Worm (Caenorhabditis elegans) whole organism, L3 larva: Measurements from ENCODE around the gene R05D3.12.

Source experiments
- R02D3.7 ChIP-seq: fragments of 150-350 bp; optimal IDR thresholded peaks from 2 replicates; lab custom pipeline; 2014; ENCODE audit warnings: missing biosample characterization, missing genetic modification characterization
- ZK546.5 ChIP-seq: sonication (generic microtip); optimal IDR thresholded peaks from 2 replicates; lab custom pipeline; 2017; ENCODE audit warnings: missing biosample characterization, missing genetic modification characterization
- aly-2 ChIP-seq: fragments of 150-350 bp; optimal IDR thresholded peaks from 2 replicates; lab custom pipeline; 2014; ENCODE audit warnings: missing biosample characterization, missing genetic modification characterization
- ama-1 ChIP-seq: fragments of 150-350 bp; optimal IDR thresholded peaks from 2 replicates; lab custom pipeline; 2018
- ceh-16 ChIP-seq: sonication (generic microtip); optimal IDR thresholded peaks from 2 replicates; lab custom pipeline; 2017; ENCODE audit warnings: missing biosample characterization, missing genetic modification characterization
- ceh-28 ChIP-seq: fragments of 150-350 bp; optimal IDR thresholded peaks from 2 replicates; lab custom pipeline; 2014; ENCODE audit warnings: missing biosample characterization, missing genetic modification reagents, missing genetic modification characterization
- ceh-9 ChIP-seq: sonication (generic microtip); optimal IDR thresholded peaks from 2 replicates; lab custom pipeline; 2018; ENCODE audit warnings: missing biosample characterization, missing genetic modification characterization
- daf-12 ChIP-seq: fragments of 150-350 bp; optimal IDR thresholded peaks from 2 replicates; lab custom pipeline; 2014; ENCODE audit warnings: missing biosample characterization, missing genetic modification reagents, missing genetic modification characterization
- egl-27 ChIP-seq: sonication (generic microtip); optimal IDR thresholded peaks from 4 replicates; lab custom pipeline; 2017; ENCODE audit warnings: missing biosample characterization, missing genetic modification reagents, missing genetic modification characterization
- egl-5 ChIP-seq: fragments of 150-350 bp; optimal IDR thresholded peaks from 2 replicates; lab custom pipeline; 2017; ENCODE audit warnings: missing biosample characterization, missing genetic modification reagents, missing genetic modification characterization, inconsistent platforms
- elt-1 ChIP-seq: fragments of 150-350 bp; optimal IDR thresholded peaks from 2 replicates; lab custom pipeline; 2014; ENCODE audit warnings: missing biosample characterization, missing genetic modification characterization
- elt-2 ChIP-seq: sonication (generic microtip); optimal IDR thresholded peaks from 2 replicates; lab custom pipeline; 2016; ENCODE audit warnings: missing genetic modification reagents, mild to moderate bottlenecking, missing genetic modification characterization, missing compliant biosample characterization
- elt-3 ChIP-seq, 3 experiments: fragments of 150-350 bp in 1 of 3; sonication (generic microtip) in 2 of 3; optimal IDR thresholded peaks; 2 replicates in 2 of 3; 4 replicates in 1 of 3; lab custom pipeline; 2014 to 2017; ENCODE audit warnings: missing biosample characterization in 3 of 3, missing genetic modification characterization in 3 of 3
- eor-1 ChIP-seq, 2 experiments: fragments of 150-350 bp; optimal IDR thresholded peaks; 2 replicates each; lab custom pipeline; 2014 to 2018; ENCODE audit warnings: missing biosample characterization in 2 of 2, missing genetic modification characterization in 2 of 2
- fkh-10 ChIP-seq: sonication (generic microtip); optimal IDR thresholded peaks from 2 replicates; lab custom pipeline; 2017; ENCODE audit warnings: missing biosample characterization, missing genetic modification reagents, missing genetic modification characterization
- fkh-2 ChIP-seq: fragments of 150-350 bp; optimal IDR thresholded peaks from 2 replicates; lab custom pipeline; 2014; ENCODE audit warnings: missing biosample characterization, missing genetic modification reagents, missing genetic modification characterization
- fos-1 ChIP-seq: fragments of 150-350 bp; optimal IDR thresholded peaks from 2 replicates; lab custom pipeline; 2014; ENCODE audit warnings: missing biosample characterization, missing genetic modification characterization
- hmg-11 ChIP-seq: sonication (generic microtip); optimal IDR thresholded peaks from 2 replicates; lab custom pipeline; 2016; ENCODE audit warnings: missing genetic modification characterization, missing compliant biosample characterization
- jun-1 ChIP-seq: fragments of 150-350 bp; optimal IDR thresholded peaks from 2 replicates; lab custom pipeline; 2014; ENCODE audit warnings: missing biosample characterization, missing genetic modification reagents, missing genetic modification characterization
- lin-15B ChIP-seq: fragments of 150-350 bp; optimal IDR thresholded peaks from 2 replicates; lab custom pipeline; 2014; ENCODE audit warnings: missing biosample characterization, missing genetic modification characterization
- lin-39 ChIP-seq: fragments of 150-350 bp; optimal IDR thresholded peaks from 2 replicates; lab custom pipeline; 2018; ENCODE audit warnings: missing biosample characterization, missing genetic modification reagents, missing genetic modification characterization
- lsy-12 ChIP-seq: sonication (generic microtip); optimal IDR thresholded peaks from 2 replicates; lab custom pipeline; 2016; ENCODE audit warnings: mild to moderate bottlenecking, missing genetic modification characterization, missing compliant biosample characterization
- mdl-1 ChIP-seq: fragments of 150-350 bp; optimal IDR thresholded peaks from 2 replicates; lab custom pipeline; 2014; ENCODE audit warnings: missing biosample characterization, missing genetic modification characterization
- mml-1 ChIP-seq: fragments of 150-350 bp; sonication (generic microtip); optimal IDR thresholded peaks from 3 replicates; lab custom pipeline; 2014; ENCODE audit warnings: missing biosample characterization, missing genetic modification characterization
- nfya-1 ChIP-seq: sonication (generic microtip); optimal IDR thresholded peaks from 2 replicates; lab custom pipeline; 2017; ENCODE audit warnings: missing genetic modification characterization, mild to moderate bottlenecking, missing compliant biosample characterization, antibody characterized with exemption, moderate library complexity; ENCODE audit not compliant: insufficient read depth
- nhr-11 ChIP-seq: fragments of 150-350 bp; optimal IDR thresholded peaks from 2 replicates; lab custom pipeline; 2014; ENCODE audit warnings: missing biosample characterization, missing genetic modification characterization
- nhr-12 ChIP-seq: fragments of 150-350 bp; optimal IDR thresholded peaks from 2 replicates; lab custom pipeline; 2014; ENCODE audit warnings: missing biosample characterization, missing genetic modification characterization
- nhr-23 ChIP-seq: fragments of 150-350 bp; optimal IDR thresholded peaks from 2 replicates; lab custom pipeline; 2014; ENCODE audit warnings: missing biosample characterization, missing genetic modification reagents, missing genetic modification characterization
- nhr-237 ChIP-seq: fragments of 150-350 bp; optimal IDR thresholded peaks from 2 replicates; lab custom pipeline; 2014; ENCODE audit warnings: missing biosample characterization, missing genetic modification characterization
- nhr-25 ChIP-seq: sonication (generic microtip); optimal IDR thresholded peaks from 2 replicates; lab custom pipeline; 2017; ENCODE audit warnings: missing biosample characterization, missing genetic modification characterization
- nhr-28 ChIP-seq: fragments of 150-350 bp; optimal IDR thresholded peaks from 2 replicates; lab custom pipeline; 2014; ENCODE audit warnings: missing biosample characterization, missing genetic modification characterization
- nhr-43 ChIP-seq: sonication (generic microtip); optimal IDR thresholded peaks from 2 replicates; lab custom pipeline; 2016; ENCODE audit warnings: mild to moderate bottlenecking, missing genetic modification characterization, missing compliant biosample characterization; ENCODE audit not compliant: poor library complexity, severe bottlenecking
- nhr-67 ChIP-seq: fragments of 150-350 bp; optimal IDR thresholded peaks from 2 replicates; lab custom pipeline; 2014; ENCODE audit warnings: missing biosample characterization, missing genetic modification characterization
- nhr-76 ChIP-seq: fragments of 150-350 bp; sonication (generic microtip); optimal IDR thresholded peaks from 5 replicates; lab custom pipeline; 2014; ENCODE audit warnings: missing biosample characterization, missing genetic modification characterization
- nhr-77 ChIP-seq: fragments of 150-350 bp; optimal IDR thresholded peaks from 2 replicates; lab custom pipeline; 2014; ENCODE audit warnings: missing biosample characterization, missing genetic modification characterization
- pha-4 ChIP-seq: fragments of 150-350 bp; optimal IDR thresholded peaks from 2 replicates; lab custom pipeline; 2014; ENCODE audit warnings: missing biosample characterization, missing genetic modification reagents, missing genetic modification characterization
- pqm-1 ChIP-seq: fragments of 150-350 bp; optimal IDR thresholded peaks from 2 replicates; lab custom pipeline; 2017; ENCODE audit warnings: missing biosample characterization, missing genetic modification characterization, inconsistent platforms
- sea-2 ChIP-seq: fragments of 150-350 bp; sonication (generic microtip); optimal IDR thresholded peaks from 4 replicates; lab custom pipeline; 2014; ENCODE audit warnings: missing biosample characterization, missing genetic modification reagents, missing genetic modification characterization
- skn-1 ChIP-seq: fragments of 150-350 bp; optimal IDR thresholded peaks from 2 replicates; lab custom pipeline; 2014; ENCODE audit warnings: missing biosample characterization, missing genetic modification characterization
- snpc-4 ChIP-seq: fragments of 150-350 bp; optimal IDR thresholded peaks from 2 replicates; lab custom pipeline; 2014; ENCODE audit warnings: missing biosample characterization, missing genetic modification characterization
- tbx-2 ChIP-seq: sonication (generic microtip); optimal IDR thresholded peaks from 2 replicates; lab custom pipeline; 2016; ENCODE audit warnings: mild to moderate bottlenecking, missing genetic modification characterization, missing compliant biosample characterization
- unc-39 ChIP-seq: sonication (generic microtip); optimal IDR thresholded peaks from 4 replicates; lab custom pipeline; 2017; ENCODE audit warnings: missing biosample characterization, missing genetic modification characterization
- unc-62 ChIP-seq: fragments of 150-350 bp; sonication (generic microtip); optimal IDR thresholded peaks from 4 replicates; lab custom pipeline; 2014; ENCODE audit warnings: missing biosample characterization, missing genetic modification reagents, missing genetic modification characterization
- zag-1 ChIP-seq: fragments of 150-350 bp; optimal IDR thresholded peaks from 2 replicates; lab custom pipeline; 2014; ENCODE audit warnings: missing biosample characterization, missing genetic modification characterization
- ztf-4 ChIP-seq: fragments of 150-350 bp; optimal IDR thresholded peaks from 2 replicates; lab custom pipeline; 2014; ENCODE audit warnings: missing biosample characterization, missing genetic modification characterization

R05D3.12 gene

DNA sequence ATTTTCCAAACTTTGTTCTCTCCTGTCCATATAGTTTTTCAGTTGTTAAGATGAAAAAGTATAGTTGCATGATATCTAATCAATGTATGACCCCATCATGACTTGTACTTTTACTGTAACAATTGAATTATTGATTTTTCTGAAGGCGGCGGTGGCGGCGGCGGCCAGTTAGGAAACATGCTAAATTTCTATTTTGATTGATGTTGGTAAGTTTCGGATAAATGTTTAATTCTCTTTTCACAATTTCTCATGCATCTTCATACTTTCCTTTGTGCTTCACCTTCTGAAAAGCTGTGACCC, 37.2 kb downstream of the R05D3.12 start, which contains the start of gene sor-1:
Gene sor-1 (plus strand): TSS at position 201 of the 300 bp plus-strand sequence.
- TF ChIP-seq unc-62 (GFP tag; lab: Kevin White, UChicago) (no peak), ama-1 (lab: Kevin White, UChicago) (peak; percentile 12)

DNA sequence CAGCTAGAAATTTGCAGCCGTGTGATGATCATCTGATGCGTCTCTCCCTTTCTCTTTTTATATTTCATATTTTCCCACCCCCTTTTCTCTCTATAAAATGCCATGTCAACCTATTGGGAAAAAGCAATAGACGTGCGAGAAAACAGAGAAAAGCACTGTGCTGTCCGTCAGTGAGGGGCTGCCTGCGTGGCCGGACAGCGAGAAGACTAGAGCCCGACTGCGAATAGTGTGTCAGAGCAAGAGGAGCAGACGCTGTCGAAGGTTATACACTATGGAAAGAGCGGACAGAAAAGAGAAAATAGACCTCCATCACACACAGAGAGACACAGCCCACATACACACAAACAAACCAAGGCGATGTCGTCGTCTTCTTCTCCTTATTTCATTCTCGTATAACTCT, 44.3 kb downstream of the R05D3.12 start:
- TF ChIP-seq egl-5 (tag; lab: Kevin White, UChicago): no peak
- no peak for TF ChIP-seq ceh-16 (tag; lab: Kevin White, UChicago)
- no peak for TF ChIP-seq nhr-67
- peak; percentile 3 for TF ChIP-seq elt-1 (tag; lab: Kevin White, UChicago)
- no peak for TF ChIP-seq unc-62 (GFP tag; lab: Kevin White, UChicago)
- TF ChIP-seq fkh-2: no peak
- peak; percentile 1 for TF ChIP-seq R02D3.7 (tag; lab: Kevin White, UChicago)
- no peak for TF ChIP-seq mdl-1 (tag; lab: Kevin White, UChicago)
- TF ChIP-seq elt-2 (tag; lab: Kevin White, UChicago): peak; percentile 74
- peak; percentile 67 for TF ChIP-seq pha-4 (tag; lab: Kevin White, UChicago)
- TF ChIP-seq pqm-1 (tag; lab: Kevin White, UChicago): peak; percentile 74
- peak; percentile 22 for TF ChIP-seq nhr-11 (tag; lab: Kevin White, UChicago)
- TF ChIP-seq nfya-1: peak; percentile 98
- TF ChIP-seq nhr-77 (tag; lab: Kevin White, UChicago): no peak
- peak; percentile 52 for TF ChIP-seq nhr-25
- no peak for TF ChIP-seq elt-3 (tag; optimal IDR thresholded peaks at IDR 0.05; lab: Kevin White, UChicago)
- peak; percentile 69 for TF ChIP-seq lsy-12
- peak; percentile 30 for TF ChIP-seq tbx-2
- peak; percentile 81 for TF ChIP-seq jun-1 (tag; lab: Kevin White, UChicago)
- peak; percentile 97 for TF ChIP-seq hmg-11 (tag; lab: Kevin White, UChicago)
- TF ChIP-seq nhr-23 (tag; lab: Kevin White, UChicago): peak; percentile 9
- peak; percentile 83 for TF ChIP-seq skn-1 (tag; lab: Kevin White, UChicago)
- TF ChIP-seq nhr-43 (tag; lab: Kevin White, UChicago): peak; percentile 49
- peak; percentile 49 for TF ChIP-seq ama-1 (lab: Kevin White, UChicago)
- TF ChIP-seq lin-15B (tag; lab: Kevin White, UChicago): peak; percentile 22
- no peak for TF ChIP-seq unc-39 (tag; lab: Kevin White, UChicago)
- peak; percentile 80 for TF ChIP-seq snpc-4 (tag; lab: Kevin White, UChicago)
- TF ChIP-seq nhr-12 (tag; lab: Kevin White, UChicago): no peak
- TF ChIP-seq ZK546.5 (tag; lab: Kevin White, UChicago): no peak
- TF ChIP-seq lin-39 (tag; lab: Kevin White, UChicago): peak; percentile 42
- peak; percentile 18 for TF ChIP-seq ceh-28 (tag; lab: Kevin White, UChicago)
- no peak for TF ChIP-seq nhr-28 (tag; lab: Kevin White, UChicago)
- TF ChIP-seq ztf-4 (tag; lab: Kevin White, UChicago): no peak
- no peak for TF ChIP-seq eor-1 (tag; optimal IDR thresholded peaks at IDR 0.05; lab: Kevin White, UChicago)

DNA sequence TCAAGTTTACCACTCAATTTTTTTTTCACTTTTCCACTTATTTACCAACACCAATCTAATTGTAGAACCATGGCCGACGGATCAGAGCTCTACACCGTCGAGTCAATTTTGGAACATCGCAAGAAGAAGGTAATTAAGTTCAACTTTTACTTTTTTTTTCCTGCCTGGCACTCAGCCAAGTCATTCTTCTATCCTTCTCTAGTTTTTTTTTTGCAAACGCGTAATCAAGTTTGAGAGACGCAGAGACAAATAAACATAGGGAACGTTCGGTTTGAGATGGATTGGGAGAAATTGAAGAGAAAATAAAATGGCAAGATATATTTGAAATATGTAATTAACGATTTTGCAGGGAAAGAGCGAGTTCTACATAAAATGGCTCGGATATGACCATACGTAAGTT, 45.5 kb downstream of the R05D3.12 start, which contains the start of gene cec-1:
Gene cec-1 (plus strand): TSS at position 63 of the 400 bp plus-strand sequence.
- TF ChIP-seq nhr-23 (tag; lab: Kevin White, UChicago): peak; percentile 12
- no peak for TF ChIP-seq pqm-1 (tag; lab: Kevin White, UChicago)
- no peak for TF ChIP-seq R02D3.7 (tag; lab: Kevin White, UChicago)
- TF ChIP-seq daf-12 (tag; lab: Kevin White, UChicago): no peak
- no peak for TF ChIP-seq mml-1
- no peak for TF ChIP-seq nhr-76 (tag; lab: Kevin White, UChicago)
- no peak for TF ChIP-seq ceh-28 (tag; lab: Kevin White, UChicago)
- no peak for TF ChIP-seq nhr-77 (tag; lab: Kevin White, UChicago)
- TF ChIP-seq nhr-237: no peak
- TF ChIP-seq egl-5 (tag; lab: Kevin White, UChicago): no peak
- no peak for TF ChIP-seq sea-2 (GFP tag; lab: Kevin White, UChicago)
- no peak for TF ChIP-seq jun-1 (tag; lab: Kevin White, UChicago)
- TF ChIP-seq skn-1 (tag; lab: Kevin White, UChicago): no peak
- TF ChIP-seq unc-39 (tag; lab: Kevin White, UChicago): no peak
- TF ChIP-seq fkh-10: no peak
- TF ChIP-seq nhr-43 (tag; lab: Kevin White, UChicago): no peak
- no peak for TF ChIP-seq nhr-28 (tag; lab: Kevin White, UChicago)
- peak; percentile 35 for TF ChIP-seq pha-4 (tag; lab: Kevin White, UChicago)
- no peak for TF ChIP-seq ceh-16 (tag; lab: Kevin White, UChicago)
- TF ChIP-seq nhr-25: peak; percentile 14
- no peak for TF ChIP-seq ceh-9 (tag; lab: Kevin White, UChicago)
- no peak for TF ChIP-seq nhr-67
- TF ChIP-seq elt-2 (tag; lab: Kevin White, UChicago): no peak
- no peak for TF ChIP-seq zag-1 (tag; lab: Kevin White, UChicago)
- peak; percentile 35 for TF ChIP-seq nfya-1
- no peak for TF ChIP-seq egl-27 (tag; lab: Kevin White, UChicago)
- no peak for TF ChIP-seq aly-2
- TF ChIP-seq fos-1: no peak
